Worm (Caenorhabditis elegans) whole organism, late embryonic: Measurements from ENCODE around the gene ZK899.6.

Experiments
- C38D4.7 ChIP-seq: fragments of 200-800 bp; sonication (Bioruptor generic); optimal IDR thresholded peaks from 2 replicates; lab custom pipeline; 2018; ENCODE audit warnings: mild to moderate bottlenecking, missing genetic modification characterization, moderate library complexity, missing compliant biosample characterization
- F13H6.1 ChIP-seq: sonication (generic microtip); optimal IDR thresholded peaks from 2 replicates; lab custom pipeline; 2016; ENCODE audit warnings: missing genetic modification characterization, missing compliant biosample characterization
- T23F11.4 ChIP-seq: fragments of 200-800 bp; sonication (Bioruptor generic); optimal IDR thresholded peaks from 2 replicates; lab custom pipeline; 2018; ENCODE audit warnings: mild to moderate bottlenecking, missing genetic modification characterization, missing compliant biosample characterization
- ama-1 ChIP-seq: fragments of 150-350 bp; optimal IDR thresholded peaks from 2 replicates; lab custom pipeline; 2014
- elt-2 ChIP-seq: sonication (generic microtip); optimal IDR thresholded peaks from 2 replicates; lab custom pipeline; 2016; ENCODE audit warnings: missing genetic modification reagents, missing genetic modification characterization, missing compliant biosample characterization
- lin-11 ChIP-seq: fragments of 200-800 bp; sonication (Bioruptor generic); optimal IDR thresholded peaks from 2 replicates; lab custom pipeline; 2018; ENCODE audit warnings: mild to moderate bottlenecking, missing genetic modification characterization, missing compliant biosample characterization
- odd-2 ChIP-seq: sonication (generic microtip); optimal IDR thresholded peaks from 2 replicates; lab custom pipeline; 2017; ENCODE audit warnings: antibody characterized with exemption, mild to moderate bottlenecking, missing genetic modification characterization, missing compliant biosample characterization
- tbx-2 ChIP-seq: sonication (generic microtip); optimal IDR thresholded peaks from 2 replicates; lab custom pipeline; 2016; ENCODE audit warnings: missing genetic modification characterization, missing compliant biosample characterization

ce11 chrX:9508426-9509010 lies 45.4 kb downstream of the ZK899.6 start:
- no peak for TF ChIP-seq tbx-2 (tag; lab: Kevin White, UChicago)
- no peak for TF ChIP-seq odd-2
- no peak for TF ChIP-seq elt-2 (tag; lab: Kevin White, UChicago)
- TF ChIP-seq C38D4.7 (GFP tag; lab: Kevin White, UChicago): no peak
- TF ChIP-seq ama-1 (lab: Kevin White, UChicago): no peak
- TF ChIP-seq T23F11.4 (GFP tag; lab: Kevin White, UChicago): no peak
- no peak for TF ChIP-seq lin-11 (tag; lab: Kevin White, UChicago)
- no peak for TF ChIP-seq F13H6.1 (tag; lab: Kevin White, UChicago)
